Worm (Caenorhabditis elegans): Measurements from ENCODE around the gene elo-8.
A peak's percentile ranks its signal among the peaks of the same experiment; 100 is the strongest.

The elo-8 gene

ce11 chrIII:11221583-11222191 is 10.2 kb downstream of the elo-8 start:
- TF ChIP-seq npax-4 (tag; optimal IDR thresholded peaks at IDR 0.05) (no peak), ceh-48 (tag; optimal IDR thresholded peaks at IDR 0.05) (peak; percentile 58)

ce11 chrIII:11218150-11218841 is 13.6 kb downstream of the elo-8 start, which contains the start of the genes tbx-34 and wht-8:
TSS of gene tbx-34 (minus strand) at chrIII:11218250.
TSS of gene wht-8 (plus strand) at chrIII:11218791.
- TF ChIP-seq npax-4 (tag; optimal IDR thresholded peaks at IDR 0.05) (no peak), elt-2 (tag; optimal IDR thresholded peaks at IDR 0.05) (no peak), pat-9 (tag; optimal IDR thresholded peaks at IDR 0.05) (no peak), unc-3 (GFP tag; conservative IDR thresholded peaks at IDR 0.05) (no peak), unc-3 (tag; optimal IDR thresholded peaks at IDR 0.05) (no peak), ttx-3 (tag; optimal IDR thresholded peaks at IDR 0.05) (no peak)

ce11 chrIII:11208371-11208770 is 23.5 kb downstream of the elo-8 start:
- TF ChIP-seq ref-2 (tag; optimal IDR thresholded peaks at IDR 0.05) (no peak), pat-9 (tag; optimal IDR thresholded peaks at IDR 0.05) (no peak), eyg-1 (tag; optimal IDR thresholded peaks at IDR 0.05) (no peak)

- TF ChIP-seq dve-1 (tag; optimal IDR thresholded peaks at IDR 0.05) (peak; percentile 96), zip-5 (tag; optimal IDR thresholded peaks at IDR 0.05) (no peak)
These were observed 24.0 kb downstream of the elo-8 start for ce11 chrIII:11207825-11208224.

- no peak for TF ChIP-seq hlh-13 (GFP tag; optimal IDR thresholded peaks at IDR 0.05)
- no peak for TF ChIP-seq pat-9 (tag; optimal IDR thresholded peaks at IDR 0.05)
- no peak for TF ChIP-seq unc-3 (GFP tag; conservative IDR thresholded peaks at IDR 0.05)
- no peak for TF ChIP-seq unc-3 (tag; optimal IDR thresholded peaks at IDR 0.05)
- no peak for TF ChIP-seq ztf-16 (tag; optimal IDR thresholded peaks at IDR 0.05)
- no peak for TF ChIP-seq fax-1 (tag; optimal IDR thresholded peaks at IDR 0.05)
- no peak for TF ChIP-seq npax-4 (tag; optimal IDR thresholded peaks at IDR 0.05)
These were observed 25.0 kb downstream of the elo-8 start for ce11 chrIII:11206875-11207274.

- TF ChIP-seq ceh-9 (tag; optimal IDR thresholded peaks at IDR 0.05): no peak
- peak; percentile 21 for TF ChIP-seq nfya-1 (tag; optimal IDR thresholded peaks at IDR 0.05)
- peak; percentile 20 for TF ChIP-seq ceh-34 (tag; optimal IDR thresholded peaks at IDR 0.05)
- peak; percentile 33 for TF ChIP-seq ceh-18 (tag; optimal IDR thresholded peaks at IDR 0.05)
- TF ChIP-seq pat-9 (tag; optimal IDR thresholded peaks at IDR 0.05): peak; percentile 8
- TF ChIP-seq ttx-3 (tag; optimal IDR thresholded peaks at IDR 0.05): no peak
These were observed 28.9 kb downstream of the elo-8 start for ce11 chrIII:11202992-11203391.

ce11 chrIII:11200879-11201518 is 30.9 kb downstream of the elo-8 start:
- TF ChIP-seq unc-42 (tag; optimal IDR thresholded peaks at IDR 0.05): no peak
- no peak for TF ChIP-seq F13H6.1 (tag; optimal IDR thresholded peaks at IDR 0.05)
- TF ChIP-seq unc-3 (GFP tag; conservative IDR thresholded peaks at IDR 0.05): no peak
- no peak for TF ChIP-seq unc-3 (tag; optimal IDR thresholded peaks at IDR 0.05)
- no peak for TF ChIP-seq zip-5 (tag; optimal IDR thresholded peaks at IDR 0.05)

ce11 chrIII:11197327-11197726 is 34.5 kb downstream of the elo-8 start:
- TF ChIP-seq ets-4 (tag; optimal IDR thresholded peaks at IDR 0.05) (no peak), pha-2 (tag; optimal IDR thresholded peaks at IDR 0.05) (no peak), ztf-16 (tag; optimal IDR thresholded peaks at IDR 0.05) (no peak), unc-3 (GFP tag; conservative IDR thresholded peaks at IDR 0.05) (no peak), unc-3 (tag; optimal IDR thresholded peaks at IDR 0.05) (no peak), gmeb-2 (tag; optimal IDR thresholded peaks at IDR 0.05) (no peak), fax-1 (tag; optimal IDR thresholded peaks at IDR 0.05) (no peak), pat-9 (tag; optimal IDR thresholded peaks at IDR 0.05) (no peak), ceh-6 (GFP tag; optimal IDR thresholded peaks at IDR 0.05) (no peak), elt-4 (tag; optimal IDR thresholded peaks at IDR 0.05) (no peak), ceh-31 (tag; optimal IDR thresholded peaks at IDR 0.05) (no peak), F13H6.1 (tag; optimal IDR thresholded peaks at IDR 0.05) (no peak), hlh-13 (GFP tag; optimal IDR thresholded peaks at IDR 0.05) (no peak), ttx-3 (tag; optimal IDR thresholded peaks at IDR 0.05) (no peak), ceh-18 (tag; optimal IDR thresholded peaks at IDR 0.05) (no peak), ceh-9 (tag; optimal IDR thresholded peaks at IDR 0.05) (no peak), eyg-1 (tag; optimal IDR thresholded peaks at IDR 0.05) (no peak), C08G9.2 (tag; optimal IDR thresholded peaks at IDR 0.05) (no peak), hlh-6 (tag; optimal IDR thresholded peaks at IDR 0.05) (no peak), hlh-8 (tag; optimal IDR thresholded peaks at IDR 0.05) (no peak), lim-6 (tag; optimal IDR thresholded peaks at IDR 0.05) (no peak)
